Worm (Caenorhabditis elegans): ENCODE measurements around the gene F13D2.1.

DNA sequence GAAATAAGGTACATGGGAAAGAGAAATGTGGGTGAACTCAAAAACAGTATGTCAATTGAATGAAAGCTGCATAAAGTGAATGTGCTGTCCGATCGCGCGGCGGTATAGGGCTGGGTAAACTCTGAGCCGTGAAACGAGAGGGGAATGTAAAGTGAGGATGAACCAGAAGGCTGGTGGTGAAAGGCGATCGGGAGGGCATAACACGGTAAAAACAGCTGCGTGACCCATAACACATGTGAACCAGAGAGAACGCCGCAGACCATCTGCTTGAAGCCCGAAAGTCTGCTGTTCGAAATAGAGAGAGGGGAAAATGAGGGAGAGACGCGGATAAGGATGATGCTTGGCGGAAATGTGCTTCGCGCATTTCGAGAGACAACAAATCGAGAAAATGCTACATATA, 21.0 kb upstream of the F13D2.1 start:
- no peak for TF ChIP-seq ztf-11 (tag; optimal IDR thresholded peaks at IDR 0.05)
- no peak for TF ChIP-seq C16A3.4 (tag; optimal IDR thresholded peaks at IDR 0.05)
- no peak for TF ChIP-seq skn-1 (tag; optimal IDR thresholded peaks at IDR 0.05)
- no peak for TF ChIP-seq unc-62 (GFP tag; optimal IDR thresholded peaks at IDR 0.05)
- no peak for TF ChIP-seq fkh-10 (GFP tag; optimal IDR thresholded peaks at IDR 0.05)
- TF ChIP-seq lsy-2 (tag; optimal IDR thresholded peaks at IDR 0.05) = no peak
- no peak for TF ChIP-seq ceh-90 (tag; optimal IDR thresholded peaks at IDR 0.05)
- no peak for TF ChIP-seq egl-27 (tag; optimal IDR thresholded peaks at IDR 0.05)
- TF ChIP-seq ama-1 (optimal IDR thresholded peaks at IDR 0.05) = no peak
- TF ChIP-seq lin-39 (tag; optimal IDR thresholded peaks at IDR 0.05) = no peak
- no peak for TF ChIP-seq elt-2 (tag; optimal IDR thresholded peaks at IDR 0.05)
- no peak for TF ChIP-seq nhr-47 (tag; optimal IDR thresholded peaks at IDR 0.05)
- TF ChIP-seq nhr-11 (tag; optimal IDR thresholded peaks at IDR 0.05) = no peak

Measured in whole organism, L1 larva.